Worm (Caenorhabditis elegans) whole organism, young adult: Measurements from ENCODE around the gene F54D5.4.

Experiments used
- B0035.1 ChIP-seq: sonication (generic microtip); optimal IDR thresholded peaks from 2 replicates; lab custom pipeline; 2016; ENCODE audit warnings: missing genetic modification characterization, mild to moderate bottlenecking, missing compliant biosample characterization, missing genotype, missing genetic modification reagents
- C17E4.6 ChIP-seq: fragments of 200-800 bp; sonication (Bioruptor generic); IDR thresholded peaks from 2 replicates; pipeline ENCODE4 v1.3.6; 2022; ENCODE audit warnings: missing genetic modification reagents, missing genetic modification characterization, missing compliant biosample characterization
- F10E7.11 ChIP-seq: sonication (generic microtip); optimal IDR thresholded peaks from 2 replicates; lab custom pipeline; 2017; ENCODE audit warnings: mild to moderate bottlenecking, missing genetic modification characterization, moderate library complexity, missing compliant biosample characterization
- K11D2.4 ChIP-seq: fragments of 200-800 bp; sonication (Bioruptor generic); IDR thresholded peaks from 2 replicates; pipeline ENCODE4 v1.3.6; 2022; ENCODE audit warnings: missing genetic modification reagents, missing genetic modification characterization, missing compliant biosample characterization
- K12H6.12 ChIP-seq: fragments of 200-800 bp; sonication (Bioruptor generic); optimal IDR thresholded peaks from 2 replicates; lab custom pipeline; 2018; ENCODE audit warnings: mild to moderate bottlenecking, missing genetic modification characterization, missing compliant biosample characterization
- T26A5.8 ChIP-seq: sonication (generic microtip); optimal IDR thresholded peaks from 2 replicates; lab custom pipeline; 2016; ENCODE audit warnings: missing genetic modification characterization, missing compliant biosample characterization
- ZK185.1 ChIP-seq: sonication (generic microtip); optimal IDR thresholded peaks from 2 replicates; lab custom pipeline; 2016; ENCODE audit warnings: mild to moderate bottlenecking, missing genetic modification characterization, missing compliant biosample characterization; ENCODE audit not compliant: poor library complexity, severe bottlenecking
- aptf-2 ChIP-seq: fragments of 200-800 bp; sonication (Bioruptor generic); conservative IDR thresholded peaks from 2 replicates; pipeline ENCODE4 v1.3.6; 2022; ENCODE audit warnings: missing genetic modification reagents, missing genetic modification characterization, missing compliant biosample characterization
- atf-7 ChIP-seq: sonication (generic microtip); optimal IDR thresholded peaks from 2 replicates; lab custom pipeline; 2017; ENCODE audit warnings: mild to moderate bottlenecking, missing genetic modification characterization, missing compliant biosample characterization
- attf-6 ChIP-seq: fragments of 200-800 bp; sonication (Bioruptor generic); IDR thresholded peaks from 2 replicates; pipeline ENCODE4 v1.3.6; 2022; ENCODE audit warnings: missing genetic modification reagents, missing genetic modification characterization, missing compliant biosample characterization
- ccch-3 ChIP-seq: fragments of 200-800 bp; sonication (Bioruptor generic); optimal IDR thresholded peaks from 2 replicates; lab custom pipeline; 2018; ENCODE audit warnings: mild to moderate bottlenecking, missing genetic modification characterization, missing compliant biosample characterization
- cebp-1 ChIP-seq, 2 experiments: fragments of 200-800 bp in 1 of 2; sonication (Bioruptor generic) in 1 of 2; sonication (generic microtip) in 1 of 2; IDR thresholded peaks in 1 of 2; optimal IDR thresholded peaks in 1 of 2; 2 replicates each; pipeline versions ENCODE4 v1.3.6 to Lab custom; 2017 to 2022; ENCODE audit warnings: missing compliant biosample characterization in 2 of 2, missing genetic modification characterization in 2 of 2, mild to moderate bottlenecking in 1 of 2, missing genetic modification reagents in 1 of 2, moderate library complexity in 1 of 2
- ceh-100 ChIP-seq: fragments of 200-800 bp; sonication (Bioruptor generic); IDR thresholded peaks from 2 replicates; pipeline ENCODE4 v1.3.6; 2022; ENCODE audit warnings: missing genetic modification reagents, missing genetic modification characterization, missing compliant biosample characterization
- ceh-27 ChIP-seq: fragments of 200-800 bp; sonication (Bioruptor generic); optimal IDR thresholded peaks from 2 replicates; lab custom pipeline; 2018; ENCODE audit warnings: mild to moderate bottlenecking, missing genetic modification characterization, moderate library complexity, missing compliant biosample characterization
- ceh-58 ChIP-seq: fragments of 200-800 bp; sonication (Bioruptor generic); IDR thresholded peaks from 2 replicates; pipeline ENCODE4 v1.3.6; 2022; ENCODE audit warnings: missing genetic modification characterization, missing compliant biosample characterization
- ceh-91 ChIP-seq: fragments of 200-800 bp; sonication (Bioruptor generic); IDR thresholded peaks from 2 replicates; pipeline ENCODE4 v1.3.6; 2022; ENCODE audit warnings: missing genetic modification reagents, missing genetic modification characterization, missing compliant biosample characterization
- egrh-3 ChIP-seq: fragments of 200-800 bp; sonication (Bioruptor generic); IDR thresholded peaks from 2 replicates; pipeline ENCODE4 v1.3.6; 2022; ENCODE audit warnings: missing genetic modification reagents, missing genetic modification characterization, missing compliant biosample characterization
- gei-17 ChIP-seq: fragments of 200-800 bp; sonication (Bioruptor generic); optimal IDR thresholded peaks from 2 replicates; lab custom pipeline; 2018; ENCODE audit warnings: mild to moderate bottlenecking, missing genetic modification characterization, missing compliant biosample characterization
- him-1 ChIP-seq: sonication (generic microtip); optimal IDR thresholded peaks from 2 replicates; lab custom pipeline; 2016; ENCODE audit warnings: missing genotype, missing genetic modification reagents, missing genetic modification characterization, missing compliant biosample characterization
- hmg-1.2 ChIP-seq: fragments of 200-800 bp; sonication (Bioruptor generic); IDR thresholded peaks from 2 replicates; pipeline ENCODE4 v1.3.6; 2022; ENCODE audit warnings: missing genetic modification reagents, missing genetic modification characterization, missing compliant biosample characterization
- hsf-1 ChIP-seq: fragments of 200-800 bp; sonication (Bioruptor generic); IDR thresholded peaks from 2 replicates; pipeline ENCODE4 v1.3.6; 2022; ENCODE audit warnings: missing genetic modification reagents, missing genetic modification characterization, missing compliant biosample characterization
- lag-1 ChIP-seq: fragments of 200-800 bp; sonication (Bioruptor generic); IDR thresholded peaks from 2 replicates; pipeline ENCODE4 v1.3.6; 2022; ENCODE audit warnings: missing genetic modification reagents, missing genetic modification characterization, missing compliant biosample characterization
- lin-26 ChIP-seq: fragments of 200-800 bp; sonication (Bioruptor generic); IDR thresholded peaks from 2 replicates; pipeline ENCODE4 v1.3.6; 2022; ENCODE audit warnings: missing genetic modification reagents, missing genetic modification characterization, missing compliant biosample characterization
- lir-1 ChIP-seq: fragments of 200-800 bp; sonication (Bioruptor generic); conservative IDR thresholded peaks from 2 replicates; pipeline ENCODE4 v1.3.6; 2022; ENCODE audit warnings: missing genetic modification reagents, missing genetic modification characterization, missing compliant biosample characterization
- madf-10 ChIP-seq: sonication (generic microtip); optimal IDR thresholded peaks from 2 replicates; lab custom pipeline; 2016; ENCODE audit warnings: mild to moderate bottlenecking, missing genetic modification characterization, missing compliant biosample characterization
- madf-3 ChIP-seq: fragments of 200-800 bp; sonication (Bioruptor generic); IDR thresholded peaks from 2 replicates; pipeline ENCODE4 v1.3.6; 2022; ENCODE audit warnings: missing genetic modification reagents, missing genetic modification characterization, missing compliant biosample characterization
- madf-8 ChIP-seq: fragments of 200-800 bp; sonication (Bioruptor generic); conservative IDR thresholded peaks from 2 replicates; pipeline ENCODE4 v1.3.6; 2022; ENCODE audit warnings: missing genetic modification reagents, missing genetic modification characterization, missing compliant biosample characterization
- mel-28 ChIP-seq: sonication (generic microtip); optimal IDR thresholded peaks from 2 replicates; lab custom pipeline; 2016; ENCODE audit warnings: borderline replicate concordance, mild to moderate bottlenecking, missing genetic modification characterization, missing compliant biosample characterization
- nhr-120 ChIP-seq: fragments of 200-800 bp; sonication (Bioruptor generic); IDR thresholded peaks from 2 replicates; pipeline ENCODE4 v1.3.6; 2022; ENCODE audit warnings: missing genetic modification characterization, missing compliant biosample characterization
- nhr-90 ChIP-seq: sonication (generic microtip); optimal IDR thresholded peaks from 2 replicates; lab custom pipeline; 2016; ENCODE audit warnings: missing genotype, mild to moderate bottlenecking, missing genetic modification characterization, missing compliant biosample characterization
- rcor-1 ChIP-seq: fragments of 200-800 bp; sonication (Bioruptor generic); IDR thresholded peaks from 2 replicates; pipeline ENCODE4 v1.3.6; 2022; ENCODE audit warnings: missing genetic modification reagents, missing genetic modification characterization, missing compliant biosample characterization
- sdz-38 ChIP-seq: sonication (generic microtip); optimal IDR thresholded peaks from 2 replicates; lab custom pipeline; 2016; ENCODE audit warnings: missing genotype, missing genetic modification characterization, missing compliant biosample characterization
- sea-2 ChIP-seq: fragments of 200-800 bp; sonication (Bioruptor generic); IDR thresholded peaks from 2 replicates; pipeline ENCODE4 v1.3.6; 2022; ENCODE audit warnings: missing genetic modification characterization, missing compliant biosample characterization
- somi-1 ChIP-seq: fragments of 200-800 bp; sonication (Bioruptor generic); optimal IDR thresholded peaks from 2 replicates; lab custom pipeline; 2018; ENCODE audit warnings: mild to moderate bottlenecking, missing genetic modification characterization, missing compliant biosample characterization
- unc-62 ChIP-seq: fragments of 150-350 bp; optimal IDR thresholded peaks from 2 replicates; lab custom pipeline; 2014; ENCODE audit warnings: missing biosample characterization, missing genetic modification reagents, missing genetic modification characterization
- ztf-26 ChIP-seq: sonication (generic microtip); optimal IDR thresholded peaks from 2 replicates; lab custom pipeline; 2017; ENCODE audit warnings: missing genetic modification characterization, missing compliant biosample characterization
- ztf-6 ChIP-seq: fragments of 200-800 bp; sonication (Bioruptor generic); IDR thresholded peaks from 2 replicates; pipeline ENCODE4 v1.3.6; 2022; ENCODE audit warnings: missing genetic modification reagents, missing genetic modification characterization, missing compliant biosample characterization

F54D5.4 gene

DNA sequence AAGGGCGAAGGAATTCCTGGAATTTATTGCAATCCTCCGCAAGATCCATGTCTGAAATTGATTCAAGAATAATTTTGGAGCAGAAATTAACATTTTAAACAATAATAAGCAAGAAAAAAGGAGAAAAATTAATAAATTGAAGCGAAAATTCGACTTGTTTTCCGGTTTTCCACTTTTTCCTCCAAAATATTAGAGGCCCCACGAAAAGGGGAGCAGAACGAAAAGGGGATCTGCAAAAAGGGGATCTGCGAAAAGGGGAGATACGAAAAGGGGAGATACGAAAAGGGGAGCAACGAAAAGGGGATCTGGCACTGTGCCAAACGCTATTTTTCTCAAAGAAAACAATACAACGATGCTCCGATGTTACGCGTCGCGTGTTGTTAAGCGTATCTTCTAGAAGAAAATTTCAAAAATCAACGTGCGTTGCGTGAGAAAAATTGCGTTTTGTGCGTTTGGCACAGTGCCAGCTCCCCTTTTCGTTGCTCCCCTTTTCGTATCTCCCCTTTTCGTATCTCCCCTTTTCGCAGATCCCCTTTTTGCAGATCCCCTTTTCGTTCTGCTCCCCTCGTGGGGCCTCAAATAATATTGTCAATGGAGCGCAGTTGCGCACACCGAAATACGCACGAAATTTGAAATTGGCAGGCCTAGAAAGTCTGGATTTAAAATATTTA, 35.1 kb upstream of the F54D5.4 start, which contains the start of gene Y62F5A.12 (continued):
- TF ChIP-seq K12H6.12 (tag; lab: Kevin White, UChicago) (peak; percentile 87), madf-3 (GFP tag; lab: Robert Waterston, UW) (peak; percentile 93), madf-8 (GFP tag; lab: Robert Waterston, UW) (peak; percentile 96), hsf-1 (GFP tag; lab: Robert Waterston, UW) (peak; percentile 91), cebp-1 (GFP tag; IDR thresholded peaks at IDR 0.05; lab: Robert Waterston, UW) (peak; percentile 89), cebp-1 (tag; optimal IDR thresholded peaks at IDR 0.05; lab: Kevin White, UChicago) (peak; percentile 83), C17E4.6 (GFP tag; lab: Robert Waterston, UW) (peak; percentile 67), madf-10 (tag; lab: Kevin White, UChicago) (peak; percentile 90), aptf-2 (GFP tag; lab: Robert Waterston, UW) (peak; percentile 96), attf-6 (GFP tag; lab: Robert Waterston, UW) (peak; percentile 74), atf-7 (peak; percentile 38), ztf-26 (tag; lab: Kevin White, UChicago) (peak; percentile 68), B0035.1 (tag; lab: Kevin White, UChicago) (peak; percentile 35), ZK185.1 (tag; lab: Kevin White, UChicago) (peak; percentile 71), ceh-100 (GFP tag; lab: Robert Waterston, UW) (peak; percentile 99), egrh-3 (GFP tag; lab: Robert Waterston, UW) (peak; percentile 91), hmg-1.2 (GFP tag; lab: Robert Waterston, UW) (peak; percentile 81), ztf-6 (GFP tag; lab: Robert Waterston, UW) (peak; percentile 98), lin-26 (GFP tag; lab: Robert Waterston, UW) (peak; percentile 90), K11D2.4 (peak; percentile 95), ccch-3 (GFP tag; lab: Kevin White, UChicago) (peak; percentile 31), lir-1 (GFP tag; lab: Robert Waterston, UW) (peak; percentile 92), ceh-27 (GFP tag; lab: Kevin White, UChicago) (peak; percentile 93), ceh-58 (GFP tag; lab: Robert Waterston, UW) (peak; percentile 94; the same call in 1 of the 2 replicates), nhr-90 (tag; lab: Kevin White, UChicago) (peak; percentile 14), mel-28 (tag; lab: Kevin White, UChicago) (peak; percentile 43), somi-1 (GFP tag; lab: Kevin White, UChicago) (peak; percentile 47)

DNA sequence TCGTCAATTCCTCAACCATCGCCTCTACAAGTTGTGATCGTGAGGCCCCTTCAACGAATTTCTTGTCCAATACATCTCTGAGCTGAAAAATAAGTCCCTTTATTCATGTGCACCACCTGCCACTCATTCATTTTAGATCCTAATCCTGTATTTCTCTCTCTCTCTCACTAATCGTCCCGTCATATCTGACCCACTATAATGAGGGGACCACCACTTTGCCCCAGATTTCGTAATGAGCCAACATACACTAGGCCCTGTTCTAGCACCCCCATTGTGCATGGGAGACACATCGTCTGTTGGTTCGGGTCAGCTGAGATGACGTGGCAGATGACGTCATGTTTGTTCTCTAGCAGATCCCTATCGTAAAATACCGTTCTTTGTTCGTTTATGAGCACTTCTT, 34.2 kb upstream of the F54D5.4 start:
- no peak for TF ChIP-seq F10E7.11 (tag; lab: Kevin White, UChicago)
- TF ChIP-seq cebp-1 (GFP tag; IDR thresholded peaks at IDR 0.05; lab: Robert Waterston, UW) = no peak
- TF ChIP-seq cebp-1 (tag; optimal IDR thresholded peaks at IDR 0.05; lab: Kevin White, UChicago) = peak; percentile 40
- 0 out of 2 replicates have a peak, but pooled peaks have one; percentile 52 for TF ChIP-seq lag-1 (GFP tag; lab: Robert Waterston, UW)
- 0 out of 2 replicates have a peak, but pooled peaks have one; percentile 21 for TF ChIP-seq aptf-2 (GFP tag; lab: Robert Waterston, UW)

DNA sequence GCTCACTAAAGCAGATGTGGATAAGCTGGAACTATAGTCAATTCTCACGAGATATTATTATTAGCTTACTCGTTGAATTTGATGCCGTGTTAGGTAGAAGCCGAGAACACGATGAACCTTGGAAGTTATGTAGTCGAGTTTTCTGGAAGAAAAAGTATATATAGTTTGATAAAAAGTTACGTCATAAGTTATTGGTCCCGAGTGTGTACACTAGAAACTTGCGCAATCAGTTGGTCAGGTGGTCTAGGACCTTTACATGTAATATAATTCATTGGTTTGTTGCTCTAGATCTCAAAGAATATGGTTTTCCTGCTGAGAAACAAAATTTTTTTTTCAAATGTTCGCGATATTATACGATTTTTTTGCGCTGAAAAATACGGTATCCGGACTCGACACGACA, 33.7 kb upstream of the F54D5.4 start:
- TF ChIP-seq T26A5.8 (tag; lab: Kevin White, UChicago) (no peak), sdz-38 (tag; lab: Kevin White, UChicago) (no peak), hsf-1 (GFP tag; lab: Robert Waterston, UW) (no peak), nhr-120 (GFP tag; lab: Robert Waterston, UW) (no peak), sea-2 (GFP tag; lab: Robert Waterston, UW) (no peak), madf-3 (GFP tag; lab: Robert Waterston, UW) (no peak), unc-62 (GFP tag; lab: Kevin White, UChicago) (no peak), rcor-1 (no peak), ceh-91 (no peak), gei-17 (GFP tag; lab: Kevin White, UChicago) (no peak), him-1 (tag; lab: Kevin White, UChicago) (no peak)
